Worm (Caenorhabditis elegans) whole organism, L4 larva: ENCODE data around the gene mix-1.

Experiments
- Y105C5A.15 ChIP-seq: fragments of 200-800 bp; sonication (Bioruptor generic); IDR thresholded peaks from 2 replicates; pipeline ENCODE4 v1.3.6; 2022; ENCODE audit warnings: missing genetic modification characterization, missing compliant biosample characterization
- ZK337.2 ChIP-seq: fragments of 200-800 bp; sonication (Bioruptor generic); IDR thresholded peaks from 2 replicates; pipeline ENCODE4 v1.3.6; 2022; ENCODE audit warnings: missing genetic modification reagents, missing genetic modification characterization, missing compliant biosample characterization
- ZK546.5 ChIP-seq, 2 experiments: sonication (generic microtip); optimal IDR thresholded peaks; 2 replicates each; lab custom pipeline; 2017; ENCODE audit warnings: missing biosample characterization in 2 of 2, missing genetic modification characterization in 2 of 2
- ama-1 ChIP-seq: fragments of 150-350 bp; optimal IDR thresholded peaks from 2 replicates; lab custom pipeline; 2014; ENCODE audit warnings: inconsistent platforms, mixed read lengths
- dpl-1 ChIP-seq: fragments of 150-350 bp; optimal IDR thresholded peaks from 2 replicates; lab custom pipeline; 2014; ENCODE audit warnings: missing biosample characterization, missing genetic modification reagents, missing genetic modification characterization
- egl-27 ChIP-seq: sonication (generic microtip); optimal IDR thresholded peaks from 3 replicates; lab custom pipeline; 2017; ENCODE audit warnings: missing biosample characterization, missing genetic modification reagents, missing genetic modification characterization
- fos-1 ChIP-seq: fragments of 150-350 bp; optimal IDR thresholded peaks from 2 replicates; lab custom pipeline; 2014; ENCODE audit warnings: missing biosample characterization, missing genetic modification characterization
- jun-1 ChIP-seq: fragments of 150-350 bp; optimal IDR thresholded peaks from 2 replicates; lab custom pipeline; 2014; ENCODE audit warnings: missing biosample characterization, missing genetic modification reagents, missing genetic modification characterization
- mep-1 ChIP-seq: fragments of 150-350 bp; sonication (generic microtip); optimal IDR thresholded peaks from 3 replicates; lab custom pipeline; 2014; ENCODE audit warnings: missing biosample characterization, missing genetic modification characterization
- nhr-237 ChIP-seq: sonication (generic microtip); optimal IDR thresholded peaks from 2 replicates; lab custom pipeline; 2017; ENCODE audit warnings: missing biosample characterization, missing genetic modification characterization
- nhr-77 ChIP-seq: fragments of 150-350 bp; optimal IDR thresholded peaks from 2 replicates; lab custom pipeline; 2014; ENCODE audit warnings: missing biosample characterization, missing genetic modification characterization
- rbr-2 ChIP-seq: sonication (generic microtip); optimal IDR thresholded peaks from 2 replicates; lab custom pipeline; 2016; ENCODE audit warnings: missing genotype, missing genetic modification characterization, missing compliant biosample characterization

ce11 chrII:10840067-10840466 lies 16.0 kb downstream of the mix-1 start:
- TF ChIP-seq nhr-77 (tag; lab: Kevin White, UChicago) (peak; percentile 34), Y105C5A.15 (GFP tag; lab: Robert Waterston, UW) (peak; percentile 93; the same call in 1 of the 2 replicates), nhr-237 (tag; lab: Kevin White, UChicago) (no peak), ZK546.5 (tag; optimal IDR thresholded peaks at IDR 0.05; lab: Kevin White, UChicago) (no peak), ZK337.2 (GFP tag; lab: Robert Waterston, UW) (peak; percentile 82; the same call in 1 of the 2 replicates), jun-1 (tag; lab: Kevin White, UChicago) (no peak), egl-27 (tag; lab: Kevin White, UChicago) (no peak), rbr-2 (tag; lab: Kevin White, UChicago) (peak; percentile 85), mep-1 (tag; lab: Kevin White, UChicago) (peak; percentile 93), fos-1 (tag; lab: Kevin White, UChicago) (no peak), ama-1 (lab: Kevin White, UChicago) (peak; percentile 22), dpl-1 (GFP tag; lab: Kevin White, UChicago) (peak; percentile 63)
